Fruit fly (Drosophila melanogaster) whole organism, embryonic: ENCODE measurements around the gene ab.

Source experiments
- CG12071 ChIP-seq: fragments of 200-800 bp; sonication (Bioruptor generic); optimal IDR thresholded peaks from 3 replicates; lab custom pipeline; 2018; ENCODE audit warnings: missing biosample characterization, mild to moderate bottlenecking, missing genetic modification characterization
- CG12299 ChIP-seq: fragments of 200-800 bp; sonication (Bioruptor generic); optimal IDR thresholded peaks from 2 replicates; lab custom pipeline; 2018; ENCODE audit warnings: missing biosample characterization, mild to moderate bottlenecking, missing genetic modification characterization
- CG12769 ChIP-seq: fragments of 200-800 bp; sonication (Bioruptor generic); optimal IDR thresholded peaks from 2 replicates; lab custom pipeline; 2019; ENCODE audit warnings: missing biosample characterization, mild to moderate bottlenecking, missing genetic modification characterization, moderate library complexity
- CG14860 ChIP-seq: fragments of 200-800 bp; sonication (Bioruptor generic); IDR thresholded peaks from 3 replicates; pipeline ENCODE4 v1.3.6; 2022; ENCODE audit warnings: missing biosample characterization, missing genetic modification characterization; ENCODE audit not compliant: partially characterized antibody
- CG17359 ChIP-seq: fragments of 200-800 bp; sonication (Bioruptor generic); optimal IDR thresholded peaks from 3 replicates; lab custom pipeline; 2018; ENCODE audit warnings: missing biosample characterization, mild to moderate bottlenecking, missing genetic modification characterization, moderate library complexity
- CG17829 ChIP-seq: fragments of 200-800 bp; optimal IDR thresholded peaks from 2 replicates; lab custom pipeline; 2019; ENCODE audit warnings: missing biosample characterization, mild to moderate bottlenecking, missing genetic modification characterization, moderate library complexity
- CG17912 ChIP-seq: fragments of 200-800 bp; sonication (Bioruptor generic); optimal IDR thresholded peaks from 2 replicates; lab custom pipeline; 2018; ENCODE audit warnings: missing biosample characterization, mild to moderate bottlenecking, missing genetic modification characterization
- CG2199 ChIP-seq: fragments of 200-800 bp; sonication (Bioruptor generic); IDR thresholded peaks from 3 replicates; pipeline ENCODE4 v1.3.6; 2022; ENCODE audit warnings: missing biosample characterization, missing genetic modification characterization
- CG30020 ChIP-seq: fragments of 200-800 bp; optimal IDR thresholded peaks from 2 replicates; lab custom pipeline; 2019; ENCODE audit warnings: missing biosample characterization, mild to moderate bottlenecking, missing genetic modification characterization, moderate library complexity
- CG3163 ChIP-seq: fragments of 200-800 bp; sonication (Bioruptor generic); optimal IDR thresholded peaks from 3 replicates; lab custom pipeline; 2016; ENCODE audit warnings: missing biosample characterization, missing genetic modification characterization
- CG34224 ChIP-seq: fragments of 200-800 bp; sonication (Bioruptor generic); IDR thresholded peaks from 3 replicates; pipeline ENCODE4 v1.3.6; 2022; ENCODE audit warnings: missing biosample characterization, missing genetic modification characterization; ENCODE audit not compliant: partially characterized antibody
- CG5180 ChIP-seq: fragments of 200-800 bp; sonication (Bioruptor generic); optimal IDR thresholded peaks from 3 replicates; lab custom pipeline; 2017; ENCODE audit warnings: missing biosample characterization, missing genetic modification characterization, mild to moderate bottlenecking, moderate library complexity, missing genetic modification reagents
- CG6175 ChIP-seq: fragments of 200-800 bp; sonication (Bioruptor generic); IDR thresholded peaks from 3 replicates; pipeline ENCODE4 v1.3.6; 2022; ENCODE audit warnings: missing biosample characterization, missing genetic modification characterization
- CG6813 ChIP-seq: fragments of 200-800 bp; sonication (Bioruptor generic); optimal IDR thresholded peaks from 2 replicates; lab custom pipeline; 2017; ENCODE audit warnings: missing biosample characterization, missing genetic modification characterization, mild to moderate bottlenecking, moderate library complexity, missing genetic modification reagents
- CG7745 ChIP-seq: fragments of 200-800 bp; sonication (Bioruptor generic); optimal IDR thresholded peaks from 2 replicates; lab custom pipeline; 2018; ENCODE audit warnings: missing biosample characterization, mild to moderate bottlenecking, missing genetic modification characterization, moderate library complexity
- CG7987 ChIP-seq: fragments of 200-800 bp; sonication (Bioruptor generic); optimal IDR thresholded peaks from 2 replicates; lab custom pipeline; 2018; ENCODE audit warnings: missing biosample characterization, mild to moderate bottlenecking, missing genetic modification characterization, moderate library complexity
- CG9215 ChIP-seq: fragments of 200-800 bp; sonication (Bioruptor generic); IDR thresholded peaks from 2 replicates; pipeline ENCODE4 v1.3.6; 2022; ENCODE audit warnings: missing biosample characterization, missing genetic modification characterization
- CG9437 ChIP-seq: fragments of 200-800 bp; sonication (Bioruptor generic); optimal IDR thresholded peaks from 2 replicates; lab custom pipeline; 2018; ENCODE audit warnings: missing biosample characterization, mild to moderate bottlenecking, missing genetic modification characterization
- Deaf1 ChIP-seq: fragments of 200-800 bp; optimal IDR thresholded peaks from 3 replicates; lab custom pipeline; 2019; ENCODE audit warnings: missing biosample characterization, mild to moderate bottlenecking, missing genetic modification characterization, moderate library complexity
- Drgx ChIP-seq: fragments of 200-800 bp; sonication (Bioruptor generic); IDR thresholded peaks from 2 replicates; pipeline ENCODE4 v1.3.6; 2022; ENCODE audit warnings: missing biosample characterization, missing genetic modification characterization
- HmgZ ChIP-seq: fragments of 200-800 bp; sonication (Bioruptor generic); optimal IDR thresholded peaks from 2 replicates; lab custom pipeline; 2018; ENCODE audit warnings: missing biosample characterization, mild to moderate bottlenecking, missing genetic modification characterization
- Jarid2 ChIP-seq: fragments of 200-800 bp; sonication (Bioruptor generic); optimal IDR thresholded peaks from 3 replicates; lab custom pipeline; 2017; ENCODE audit warnings: mild to moderate bottlenecking, missing biosample characterization, missing genetic modification reagents, missing genetic modification characterization
- Kr ChIP-seq: fragments of 200-800 bp; sonication (Bioruptor generic); optimal IDR thresholded peaks from 2 replicates; lab custom pipeline; 2017; ENCODE audit warnings: missing biosample characterization, mild to moderate bottlenecking, missing genetic modification characterization
- NC2β ChIP-seq: fragments of 200-800 bp; sonication (Bioruptor generic); optimal IDR thresholded peaks from 2 replicates; lab custom pipeline; 2016; ENCODE audit warnings: missing biosample characterization, missing genetic modification characterization
- Nf-YC ChIP-seq: fragments of 200-800 bp; optimal IDR thresholded peaks from 3 replicates; lab custom pipeline; 2019; ENCODE audit warnings: missing biosample characterization, mild to moderate bottlenecking, missing genetic modification characterization, moderate library complexity
- Opbp ChIP-seq: fragments of 200-800 bp; sonication (Bioruptor generic); IDR thresholded peaks from 3 replicates; pipeline ENCODE4 v1.3.6; 2022; ENCODE audit warnings: missing biosample characterization, missing genetic modification characterization; ENCODE audit not compliant: partially characterized antibody
- Pdp1 ChIP-seq, 2 experiments: fragments of 200-800 bp; sonication (Bioruptor generic); optimal IDR thresholded peaks; 3 replicates each; lab custom pipeline; 2016; ENCODE audit warnings: missing biosample characterization in 2 of 2, missing genetic modification characterization in 2 of 2, mild to moderate bottlenecking in 1 of 2, moderate library complexity in 1 of 2
- Sox100B ChIP-seq: fragments of 200-800 bp; sonication (Bioruptor generic); optimal IDR thresholded peaks from 3 replicates; lab custom pipeline; 2018; ENCODE audit warnings: missing biosample characterization, mild to moderate bottlenecking, missing genetic modification characterization
- abd-A ChIP-seq: fragments of 200-800 bp; sonication (Bioruptor generic); optimal IDR thresholded peaks from 3 replicates; lab custom pipeline; 2019; ENCODE audit warnings: missing biosample characterization, mild to moderate bottlenecking, missing genetic modification characterization, moderate library complexity
- al ChIP-seq: fragments of 200-800 bp; sonication (Bioruptor generic); IDR thresholded peaks from 2 replicates; pipeline ENCODE4 v1.3.6; 2022; ENCODE audit warnings: missing biosample characterization, missing genetic modification characterization
- cg ChIP-seq: fragments of 200-800 bp; sonication (Bioruptor generic); optimal IDR thresholded peaks from 3 replicates; lab custom pipeline; 2019; ENCODE audit warnings: missing biosample characterization, mild to moderate bottlenecking, missing genetic modification characterization, moderate library complexity
- chinmo ChIP-seq: fragments of 200-800 bp; sonication (Bioruptor generic); IDR thresholded peaks from 4 replicates; pipeline ENCODE4 v1.3.6; 2022; ENCODE audit warnings: missing biosample characterization, missing genetic modification characterization; ENCODE audit not compliant: partially characterized antibody
- chm ChIP-seq: fragments of 200-800 bp; sonication (Bioruptor generic); IDR thresholded peaks from 2 replicates; pipeline ENCODE4 v1.3.6; 2022; ENCODE audit warnings: missing biosample characterization, missing genetic modification characterization
- crol ChIP-seq: fragments of 200-800 bp; sonication (Bioruptor generic); IDR thresholded peaks from 2 replicates; pipeline ENCODE4 v1.3.6; 2022; ENCODE audit warnings: missing biosample characterization, missing genetic modification characterization
- grn ChIP-seq: fragments of 200-800 bp; sonication (Bioruptor generic); optimal IDR thresholded peaks from 3 replicates; lab custom pipeline; 2017; ENCODE audit warnings: missing biosample characterization, missing genetic modification characterization
- hb ChIP-seq: fragments of 200-800 bp; sonication (Bioruptor generic); IDR thresholded peaks from 3 replicates; pipeline ENCODE4 v1.3.6; 2022; ENCODE audit warnings: missing biosample characterization, missing genetic modification characterization; ENCODE audit not compliant: partially characterized antibody
- hkb ChIP-seq, 2 experiments: fragments of 200-800 bp in 1 of 2; fragments of >200 bp in 1 of 2; sonication (Bioruptor generic) in 1 of 2; IDR thresholded peaks in 1 of 2; optimal IDR thresholded peaks in 1 of 2; 2 replicates each; pipeline versions ENCODE4 v1.3.6 to Lab custom; 2017 to 2022; ENCODE audit warnings: missing biosample characterization in 1 of 2, missing genetic modification characterization in 1 of 2
- kni ChIP-seq: fragments of 200-800 bp; sonication (Bioruptor generic); optimal IDR thresholded peaks from 3 replicates; lab custom pipeline; 2017; ENCODE audit warnings: mild to moderate bottlenecking, missing biosample characterization, missing genetic modification reagents, missing genetic modification characterization
- lab ChIP-seq: fragments of 200-800 bp; sonication (Bioruptor generic); optimal IDR thresholded peaks from 3 replicates; lab custom pipeline; 2017; ENCODE audit warnings: missing biosample characterization, missing genetic modification characterization, mild to moderate bottlenecking, moderate library complexity, missing genetic modification reagents
- maf-S ChIP-seq: fragments of 200-800 bp; sonication (Bioruptor generic); optimal IDR thresholded peaks from 2 replicates; lab custom pipeline; 2016; ENCODE audit warnings: missing biosample characterization, missing genetic modification characterization
- nerfin-2 ChIP-seq: fragments of 200-800 bp; sonication (Bioruptor generic); IDR thresholded peaks from 2 replicates; pipeline ENCODE4 v1.3.6; 2022; ENCODE audit warnings: missing biosample characterization, missing genetic modification characterization; ENCODE audit not compliant: partially characterized antibody
- oc ChIP-seq: fragments of 200-800 bp; sonication (Bioruptor generic); optimal IDR thresholded peaks from 2 replicates; lab custom pipeline; 2018; ENCODE audit warnings: missing biosample characterization, mild to moderate bottlenecking, missing genetic modification characterization, moderate library complexity
- otp ChIP-seq: fragments of 200-800 bp; sonication (Bioruptor generic); IDR thresholded peaks from 3 replicates; pipeline ENCODE4, ENCODE4 v1.3.6; 2022; ENCODE audit warnings: missing biosample characterization, missing genetic modification characterization
- pros ChIP-seq: fragments of 200-800 bp; sonication (Bioruptor generic); optimal IDR thresholded peaks from 3 replicates; lab custom pipeline; 2019; ENCODE audit warnings: missing biosample characterization, mild to moderate bottlenecking, missing genetic modification characterization, moderate library complexity
- sd ChIP-seq: fragments of 200-800 bp; sonication (Bioruptor generic); optimal IDR thresholded peaks from 3 replicates; lab custom pipeline; 2018; ENCODE audit warnings: missing biosample characterization, mild to moderate bottlenecking, missing genetic modification characterization, moderate library complexity
- sens ChIP-seq: fragments of 200-800 bp; sonication (Bioruptor generic); peaks from one replicate; lab custom pipeline; 2016; ENCODE audit warnings: missing biosample characterization, missing genetic modification characterization
- unpg ChIP-seq: fragments of 200-800 bp; sonication (Bioruptor generic); optimal IDR thresholded peaks from 3 replicates; lab custom pipeline; 2018; ENCODE audit warnings: missing biosample characterization, mild to moderate bottlenecking, missing genetic modification characterization, moderate library complexity
- wek ChIP-seq: fragments of 200-800 bp; sonication (Bioruptor generic); optimal IDR thresholded peaks from 3 replicates; lab custom pipeline; 2018; ENCODE audit warnings: missing biosample characterization, mild to moderate bottlenecking, missing genetic modification characterization, moderate library complexity

ab gene

DNA sequence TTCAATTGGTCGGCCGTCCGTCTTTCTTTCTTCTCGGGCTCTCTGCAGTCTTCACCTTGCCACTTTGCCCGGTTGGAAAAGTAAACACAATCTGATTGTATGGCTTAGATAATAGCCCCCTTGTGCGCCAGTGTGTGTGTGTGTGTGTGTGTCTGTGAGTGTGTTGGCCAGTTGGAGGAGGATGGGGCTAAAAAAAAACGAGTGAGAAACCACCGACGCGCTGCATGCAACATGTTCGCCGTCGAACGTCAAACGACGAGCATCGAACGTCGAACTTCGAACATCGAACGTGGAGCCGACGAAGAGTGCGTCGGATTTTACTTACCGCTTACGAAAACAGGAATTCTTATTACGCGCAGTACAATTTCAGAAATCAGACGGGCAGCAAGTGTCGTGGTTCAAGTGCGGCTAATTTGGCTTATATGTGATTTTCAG, at the start of gene ab:
Gene ab (plus strand): TSS at position 355 of the 435 bp plus-strand sequence.
- TF ChIP-seq CG9437 (GFP tag; lab: Kevin White, UChicago) (peak; percentile 17), sens (GFP tag; lab: Kevin White, UChicago) (peak; percentile 38), Jarid2 (GFP tag; lab: Kevin White, UChicago) (peak; percentile 77), nerfin-2 (GFP tag; lab: Robert Waterston, UW) (no peak), oc (tag; lab: Kevin White, UChicago) (peak; percentile 1), CG12071 (GFP tag; lab: Kevin White, UChicago) (peak; percentile 49), CG6813 (GFP tag; lab: Kevin White, UChicago) (peak; percentile 43), kni (peak; percentile 9), CG17359 (tag; lab: Kevin White, UChicago) (no peak), hb (GFP tag; lab: Robert Waterston, UW) (no peak), chinmo (GFP tag; lab: Robert Waterston, UW) (0 out of 4 replicates have a peak, but pooled peaks have one; percentile 46), crol (GFP tag; lab: Robert Waterston, UW) (peak; percentile 30; the same call in 1 of the 2 replicates), CG5180 (GFP tag; lab: Kevin White, UChicago) (peak; percentile 99), CG14860 (GFP tag; lab: Robert Waterston, UW) (no peak), otp (GFP tag; lab: Robert Waterston, UW) (0 out of 3 replicates have a peak, but pooled peaks have one; percentile 30), Deaf1 (peak; percentile 92), CG9215 (GFP tag; lab: Robert Waterston, UW) (no peak), pros (peak; percentile 24), wek (GFP tag; lab: Kevin White, UChicago) (peak; percentile 8), CG3163 (GFP tag; lab: Kevin White, UChicago) (peak; percentile 54), chm (GFP tag; lab: Robert Waterston, UW) (peak; percentile 62), Sox100B (GFP tag; lab: Kevin White, UChicago) (no peak), Nf-YC (peak; percentile 89), CG12769 (peak; percentile 80), CG12299 (tag; lab: Kevin White, UChicago) (no peak), CG34224 (GFP tag; lab: Robert Waterston, UW) (peak; percentile 20; the same call in 1 of the 3 replicates), CG7987 (peak; percentile 19), unpg (GFP tag; lab: Kevin White, UChicago) (peak; percentile 0), Opbp (peak; percentile 41; the same call in 1 of the 3 replicates), al (no peak), Kr (GFP tag; lab: Kevin White, UChicago) (peak; percentile 28), CG17829 (tag; lab: Kevin White, UChicago) (peak; percentile 3), cg (GFP tag; lab: Kevin White, UChicago) (peak; percentile 89), CG30020 (tag; lab: Kevin White, UChicago) (no peak), CG7745 (tag; lab: Kevin White, UChicago) (no peak), abd-A (peak; percentile 33), HmgZ (tag; lab: Kevin White, UChicago) (peak; percentile 3), Drgx (GFP tag; lab: Robert Waterston, UW) (0 out of 2 replicates have a peak, but pooled peaks have one; percentile 15), CG2199 (peak; percentile 33; the same call in 2 of the 3 replicates), grn (GFP tag; lab: Kevin White, UChicago) (peak; percentile 95), Pdp1 (GFP tag; optimal IDR thresholded peaks at IDR 0.05; lab: Kevin White, UChicago) (peak in 1 of 2 experiments; percentile 79), maf-S (GFP tag; lab: Kevin White, UChicago) (no peak), NC2β (GFP tag; lab: Kevin White, UChicago) (no peak), lab (GFP tag; lab: Kevin White, UChicago) (peak; percentile 29), CG17912 (peak; percentile 24), CG6175 (GFP tag; lab: Robert Waterston, UW) (peak; percentile 48; the same call in 1 of the 3 replicates), hkb (optimal IDR thresholded peaks at IDR 0.05; lab: Kevin White, UChicago) (no peak), hkb (GFP tag; IDR thresholded peaks at IDR 0.05; lab: Robert Waterston, UW) (0 out of 2 replicates have a peak, but pooled peaks have one; percentile 6), sd (tag; lab: Kevin White, UChicago) (peak; percentile 34)
